Fruit fly (Drosophila melanogaster) whole organism, prepupa: ENCODE measurements around the gene ATPsynD.

ENCODE experiments used
- Blimp-1 ChIP-seq: fragments of 200-800 bp; sonication (Bioruptor generic); optimal IDR thresholded peaks from 3 replicates; lab custom pipeline; 2017; ENCODE audit warnings: missing biosample characterization, missing genetic modification characterization, mild to moderate bottlenecking, moderate library complexity, missing genetic modification reagents
- CG10631 ChIP-seq: fragments of 200-800 bp; sonication (Bioruptor generic); optimal IDR thresholded peaks from 2 replicates; lab custom pipeline; 2016; ENCODE audit warnings: missing biosample characterization, missing genetic modification characterization
- CG1621 ChIP-seq: fragments of 200-800 bp; sonication (Bioruptor generic); optimal IDR thresholded peaks from 3 replicates; lab custom pipeline; 2018; ENCODE audit warnings: missing biosample characterization, mild to moderate bottlenecking, missing genetic modification characterization
- CG32006 ChIP-seq: fragments of 200-800 bp; sonication (Bioruptor generic); optimal IDR thresholded peaks from 3 replicates; lab custom pipeline; 2017; ENCODE audit warnings: missing biosample characterization, mild to moderate bottlenecking, missing genetic modification characterization
- CG34406 ChIP-seq: fragments of 200-800 bp; sonication (Bioruptor generic); optimal IDR thresholded peaks from 3 replicates; lab custom pipeline; 2016; ENCODE audit warnings: missing biosample characterization, missing genetic modification characterization
- CG6792 ChIP-seq: fragments of 200-800 bp; sonication (Bioruptor generic); optimal IDR thresholded peaks from 3 replicates; lab custom pipeline; 2016; ENCODE audit warnings: missing biosample characterization, missing genetic modification characterization
- pdm3 ChIP-seq: fragments of 200-800 bp; sonication (Bioruptor generic); optimal IDR thresholded peaks from 3 replicates; lab custom pipeline; 2016; ENCODE audit warnings: missing biosample characterization, missing genetic modification characterization

DNA sequence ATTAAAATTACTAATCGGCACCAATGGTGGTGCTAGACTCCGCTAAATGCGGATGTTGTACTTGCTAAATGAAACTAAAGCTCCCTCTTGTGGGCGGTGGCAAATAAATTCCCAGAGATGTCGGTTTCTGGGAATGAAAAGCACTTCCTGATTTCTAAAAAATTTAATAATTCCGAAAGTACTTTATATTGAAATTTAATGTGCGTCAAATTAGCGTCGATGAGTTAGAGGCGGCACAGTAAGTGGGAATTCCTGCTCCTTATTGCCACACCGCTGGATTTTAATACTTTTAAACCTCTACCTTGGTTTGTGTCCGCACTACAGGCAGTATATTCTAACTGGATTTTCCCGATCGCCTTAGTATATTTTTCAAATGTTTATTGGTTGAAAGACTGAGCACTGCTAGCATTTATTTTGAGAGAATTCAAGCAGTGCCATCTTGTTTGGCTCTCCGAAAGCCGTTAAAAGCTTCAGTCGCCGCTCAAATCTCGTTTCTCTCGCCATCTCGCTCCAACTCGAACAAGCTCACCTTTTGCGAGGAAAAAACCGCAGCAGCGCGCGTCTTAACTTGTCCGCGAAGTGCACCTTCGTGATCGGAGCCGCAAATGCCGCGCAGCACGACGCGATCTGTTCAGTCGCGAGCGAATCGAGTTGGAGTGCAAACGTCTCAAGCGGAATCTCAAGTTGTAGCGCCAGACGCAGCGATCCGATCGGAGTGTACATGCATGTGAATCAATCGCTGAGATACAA is 1.7 kb downstream of the ATPsynD start, which contains the start of gene CG6040:
- TF ChIP-seq Blimp-1 (GFP tag; lab: Kevin White, UChicago) (no peak), CG32006 (no peak), CG34406 (GFP tag; lab: Kevin White, UChicago) (no peak), CG10631 (GFP tag; lab: Kevin White, UChicago) (no peak), CG1621 (tag; lab: Kevin White, UChicago) (peak; percentile 41), CG6792 (GFP tag; lab: Kevin White, UChicago) (no peak), pdm3 (GFP tag; lab: Kevin White, UChicago) (peak; percentile 1)
